Fruit fly (Drosophila melanogaster) Kc167 (cell line): ENCODE measurements around the gene Ced-12.

Source experiments
- Myc ChIP-seq: fragments of >200 bp; optimal IDR thresholded peaks from 2 replicates; lab custom pipeline; 2017; ENCODE audit warnings: missing external identifiers
- Sin3A ChIP-seq: fragments of >200 bp; optimal IDR thresholded peaks from 2 replicates; lab custom pipeline; 2018; ENCODE audit warnings: missing external identifiers
- insv ChIP-seq: fragments of >200 bp; optimal IDR thresholded peaks from 3 replicates; lab custom pipeline; 2018; ENCODE audit warnings: missing external identifiers
- psq ChIP-seq: fragments of >200 bp; optimal IDR thresholded peaks from 2 replicates; lab custom pipeline; 2017; ENCODE audit warnings: missing external identifiers

DNA sequence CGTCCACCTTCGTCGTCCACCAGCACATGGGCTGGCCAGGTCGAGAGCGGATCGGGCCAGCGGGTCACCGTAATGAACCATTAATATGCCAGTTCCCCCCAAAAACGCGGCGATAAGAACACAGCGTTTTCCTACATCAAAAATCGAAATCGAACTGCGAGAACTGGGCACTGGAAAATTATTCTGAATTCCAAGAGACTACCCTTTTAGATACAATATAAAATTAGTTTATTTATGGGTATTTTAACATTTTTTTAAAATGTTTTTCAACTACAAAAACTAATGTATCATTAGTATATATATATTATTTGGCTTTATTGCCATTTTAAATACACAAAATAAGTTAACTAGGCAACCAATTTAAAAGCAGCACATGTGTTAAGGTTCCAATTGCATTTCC, 18.9 kb upstream of the Ced-12 start:
- TF ChIP-seq Sin3A (lab: Kevin White, UChicago): no peak
- no peak for TF ChIP-seq psq (lab: Kevin White, UChicago)
- no peak for TF ChIP-seq Myc (lab: Kevin White, UChicago)
- TF ChIP-seq insv: no peak
